Fruit fly (Drosophila melanogaster) whole organism, wandering third instar larva: Measurements from ENCODE around the gene CG46434.

ENCODE experiments used
- Abd-B ChIP-seq: fragments of >200 bp; optimal IDR thresholded peaks from 2 replicates; lab custom pipeline; 2017; ENCODE audit warnings: missing biosample characterization, missing genetic modification characterization
- CG32264 ChIP-seq: fragments of 200-800 bp; sonication (Bioruptor generic); optimal IDR thresholded peaks from 2 replicates; lab custom pipeline; 2016; ENCODE audit warnings: missing biosample characterization, missing genetic modification characterization
- CG9705 ChIP-seq: fragments of 200-800 bp; sonication (Bioruptor generic); optimal IDR thresholded peaks from 2 replicates; lab custom pipeline; 2018; ENCODE audit warnings: missing biosample characterization, mild to moderate bottlenecking, missing genetic modification characterization
- Dfd ChIP-seq: fragments of >200 bp; optimal IDR thresholded peaks from 2 replicates; lab custom pipeline; 2017; ENCODE audit warnings: missing biosample characterization, missing genetic modification characterization
- Dif ChIP-seq: fragments of 200-275, 200-300 bp; sonication (Bioruptor generic); optimal IDR thresholded peaks from 2 replicates; lab custom pipeline; 2018; ENCODE audit warnings: missing biosample characterization, missing genetic modification characterization; ENCODE audit not compliant: partially characterized antibody
- GATAd ChIP-seq: sonication (Bioruptor generic); optimal IDR thresholded peaks from 2 replicates; lab custom pipeline; 2016; ENCODE audit warnings: missing biosample characterization, missing genetic modification characterization
- HLH106 ChIP-seq: fragments of 200-800 bp; optimal IDR thresholded peaks from 3 replicates; lab custom pipeline; 2019; ENCODE audit warnings: missing biosample characterization, mild to moderate bottlenecking, missing genetic modification characterization, moderate library complexity
- Hnf4 ChIP-seq: fragments of 200-800 bp; sonication (Bioruptor generic); optimal IDR thresholded peaks from 2 replicates; lab custom pipeline; 2016; ENCODE audit warnings: missing biosample characterization, mild to moderate bottlenecking, missing genetic modification characterization
- Hr78 ChIP-seq: fragments of >200 bp; optimal IDR thresholded peaks from 2 replicates; lab custom pipeline; 2017; ENCODE audit warnings: missing biosample characterization, missing genetic modification characterization
- Hr83 ChIP-seq: fragments of 200-300 bp; sonication (Bioruptor generic); optimal IDR thresholded peaks from 2 replicates; lab custom pipeline; 2016; ENCODE audit warnings: missing biosample characterization, mild to moderate bottlenecking, missing genetic modification characterization, moderate library complexity; ENCODE audit not compliant: poor library complexity, severe bottlenecking
- Jra ChIP-seq: sonication (Bioruptor generic); optimal IDR thresholded peaks from 2 replicates; lab custom pipeline; 2016; ENCODE audit warnings: missing biosample characterization, missing genetic modification characterization
- Mio ChIP-seq: sonication (Bioruptor generic); optimal IDR thresholded peaks from 2 replicates; lab custom pipeline; 2016; ENCODE audit warnings: missing biosample characterization, missing genetic modification characterization
- Myc ChIP-seq: fragments of >200 bp; optimal IDR thresholded peaks from 2 replicates; lab custom pipeline; 2017
- N ChIP-seq: fragments of >200 bp; optimal IDR thresholded peaks from 2 replicates; lab custom pipeline; 2018; ENCODE audit warnings: missing biosample characterization, missing external identifiers, missing genetic modification characterization
- Rel ChIP-seq, 2 experiments: fragments of 200-800 bp; sonication (Bioruptor generic) in 1 of 2; optimal IDR thresholded peaks; 2 replicates in 1 of 2; 3 replicates in 1 of 2; lab custom pipeline; 2016 to 2019; ENCODE audit warnings: mild to moderate bottlenecking in 2 of 2, missing biosample characterization in 2 of 2, missing genetic modification characterization in 2 of 2, moderate library complexity in 1 of 2
- Sp1 ChIP-seq: fragments of 200-800 bp; sonication (Bioruptor generic); optimal IDR thresholded peaks from 3 replicates; lab custom pipeline; 2019; ENCODE audit warnings: missing biosample characterization, mild to moderate bottlenecking, missing genetic modification characterization, moderate library complexity
- br ChIP-seq: fragments of 200-800 bp; sonication (Bioruptor generic); optimal IDR thresholded peaks from 2 replicates; lab custom pipeline; 2016; ENCODE audit warnings: missing biosample characterization, missing genetic modification characterization
- brk ChIP-seq: fragments of 200-800 bp; sonication (Bioruptor generic); optimal IDR thresholded peaks from 2 replicates; lab custom pipeline; 2016; ENCODE audit warnings: missing biosample characterization, mild to moderate bottlenecking, missing genetic modification characterization
- dl ChIP-seq, 2 experiments: fragments of 175-275, 200-275 bp in 1 of 2; fragments of 200-275 bp in 1 of 2; sonication (Bioruptor generic); optimal IDR thresholded peaks; lab custom pipeline; 2018; ENCODE audit warnings: mild to moderate bottlenecking in 2 of 2, missing biosample characterization in 2 of 2, missing genetic modification characterization in 2 of 2, moderate library complexity in 2 of 2; ENCODE audit not compliant: partially characterized antibody in 2 of 2, insufficient read depth in 1 of 2
- dmrt93B ChIP-seq: fragments of 200-800 bp; sonication (Bioruptor generic); optimal IDR thresholded peaks from 2 replicates; lab custom pipeline; 2018; ENCODE audit warnings: missing biosample characterization, mild to moderate bottlenecking, missing genetic modification characterization
- dsf ChIP-seq: sonication (Bioruptor generic); optimal IDR thresholded peaks from 2 replicates; lab custom pipeline; 2016; ENCODE audit warnings: missing biosample characterization, missing genetic modification characterization, borderline replicate concordance
- ey ChIP-seq: fragments of 200-800 bp; sonication (Bioruptor generic); optimal IDR thresholded peaks from 2 replicates; lab custom pipeline; 2016; ENCODE audit warnings: missing biosample characterization, missing genetic modification characterization
- foxo ChIP-seq, 2 experiments: fragments of 200-800 bp; sonication (Bioruptor generic); optimal IDR thresholded peaks; 2 replicates in 1 of 2; 3 replicates in 1 of 2; lab custom pipeline; 2016 to 2017; ENCODE audit warnings: missing biosample characterization in 2 of 2, missing genetic modification characterization in 2 of 2
- fru ChIP-seq: fragments of 200-800 bp; sonication (Bioruptor generic); optimal IDR thresholded peaks from 3 replicates; lab custom pipeline; 2016; ENCODE audit warnings: missing biosample characterization, mild to moderate bottlenecking, missing genetic modification characterization
- h ChIP-seq: fragments of 200-800 bp; sonication (Bioruptor generic); optimal IDR thresholded peaks from 3 replicates; lab custom pipeline; 2016; ENCODE audit warnings: missing biosample characterization, mild to moderate bottlenecking, missing genetic modification characterization
- lola ChIP-seq: fragments of >200 bp; optimal IDR thresholded peaks from 2 replicates; lab custom pipeline; 2017; ENCODE audit warnings: missing biosample characterization, missing genetic modification characterization
- pan ChIP-seq: fragments of >200 bp; optimal IDR thresholded peaks from 2 replicates; lab custom pipeline; 2017
- psq ChIP-seq: fragments of 200-800 bp; sonication (Bioruptor generic); optimal IDR thresholded peaks from 3 replicates; lab custom pipeline; 2017; ENCODE audit warnings: missing biosample characterization, mild to moderate bottlenecking, missing genetic modification characterization, moderate library complexity
- rgr ChIP-seq: fragments of 200-800 bp; sonication (Bioruptor generic); optimal IDR thresholded peaks from 3 replicates; lab custom pipeline; 2016; ENCODE audit warnings: missing biosample characterization, mild to moderate bottlenecking, missing genetic modification characterization
- sage ChIP-seq: fragments of 200-800 bp; sonication (Bioruptor generic); optimal IDR thresholded peaks from 2 replicates; lab custom pipeline; 2016; ENCODE audit warnings: missing biosample characterization, mild to moderate bottlenecking, missing genetic modification characterization
- sv ChIP-seq: fragments of 200-800 bp; sonication (Bioruptor generic); optimal IDR thresholded peaks from 3 replicates; lab custom pipeline; 2016; ENCODE audit warnings: missing biosample characterization, missing genetic modification characterization
- tai ChIP-seq: sonication (Bioruptor generic); optimal IDR thresholded peaks from 2 replicates; lab custom pipeline; 2016; ENCODE audit warnings: missing biosample characterization, missing genetic modification characterization
- usp ChIP-seq: fragments of >200 bp; optimal IDR thresholded peaks from 2 replicates; lab custom pipeline; 2017; ENCODE audit warnings: missing biosample characterization, missing genetic modification characterization
- woc ChIP-seq: sonication (Bioruptor generic); optimal IDR thresholded peaks from 2 replicates; lab custom pipeline; 2016; ENCODE audit warnings: missing biosample characterization, mild to moderate bottlenecking, missing genetic modification characterization

The CG46434 gene

dm6 chr3L:19559171-19559570 is 15.2 kb upstream of the CG46434 start:
- TF ChIP-seq psq (no peak), woc (GFP tag; lab: Kevin White, UChicago) (no peak), dmrt93B (no peak), rgr (GFP tag; lab: Kevin White, UChicago) (no peak), Sp1 (GFP tag; lab: Kevin White, UChicago) (no peak), dsf (no peak), usp (GFP tag; lab: Kevin White, UChicago) (no peak), brk (GFP tag; lab: Kevin White, UChicago) (no peak), HLH106 (no peak), foxo (GFP tag; optimal IDR thresholded peaks at IDR 0.05; lab: Kevin White, UChicago) (no peak), lola (no peak), Hnf4 (no peak), fru (GFP tag; lab: Kevin White, UChicago) (no peak), CG32264 (GFP tag; lab: Kevin White, UChicago) (no peak), sage (GFP tag; lab: Kevin White, UChicago) (no peak), Dfd (GFP tag; lab: Kevin White, UChicago) (no peak), sv (GFP tag; lab: Kevin White, UChicago) (no peak), pan (lab: Kevin White, UChicago) (no peak), Rel (GFP tag; optimal IDR thresholded peaks at IDR 0.05; lab: Kevin White, UChicago) (no peak), Rel (tag; optimal IDR thresholded peaks at IDR 0.05; lab: Kevin White, UChicago) (no peak)

dm6 chr3L:19558674-19559073 is 14.7 kb upstream of the CG46434 start:
- TF ChIP-seq Hnf4 (no peak), tai (GFP tag; lab: Kevin White, UChicago) (no peak), br (GFP tag; lab: Kevin White, UChicago) (no peak), Hr78 (GFP tag; lab: Kevin White, UChicago) (no peak), HLH106 (no peak), GATAd (GFP tag; lab: Kevin White, UChicago) (no peak), N (GFP tag; lab: Kevin White, UChicago) (no peak), dsf (no peak), foxo (GFP tag; optimal IDR thresholded peaks at IDR 0.05; lab: Kevin White, UChicago) (no peak), sv (GFP tag; lab: Kevin White, UChicago) (no peak), h (GFP tag; lab: Kevin White, UChicago) (no peak), Sp1 (GFP tag; lab: Kevin White, UChicago) (no peak), ey (GFP tag; lab: Kevin White, UChicago) (no peak), Abd-B (no peak), lola (no peak), dl (GFP tag; optimal IDR thresholded peaks at IDR 0.05; lab: Kevin White, UChicago; ENCODE audit: insufficient read depth in 1 of 2, partially characterized antibody in 2 of 2) (no peak)
- TF ChIP-seq, all 38 proteins: peak for 0

- TF ChIP-seq sage (GFP tag; lab: Kevin White, UChicago) (peak; percentile 35), Mio (no peak), dl (GFP tag; optimal IDR thresholded peaks at IDR 0.05; lab: Kevin White, UChicago; ENCODE audit: insufficient read depth in 1 of 2, partially characterized antibody in 2 of 2) (no peak), Jra (peak; percentile 27), Sp1 (GFP tag; lab: Kevin White, UChicago) (no peak), GATAd (GFP tag; lab: Kevin White, UChicago) (no peak), Dif (GFP tag; lab: Kevin White, UChicago) (peak; percentile 39), Myc (lab: Kevin White, UChicago) (no peak), Hr83 (GFP tag; lab: Kevin White, UChicago) (peak; percentile 1), Hr78 (GFP tag; lab: Kevin White, UChicago) (no peak), Hnf4 (no peak), lola (no peak), psq (peak; percentile 0), fru (GFP tag; lab: Kevin White, UChicago) (peak; percentile 49), tai (GFP tag; lab: Kevin White, UChicago) (no peak), CG9705 (no peak), woc (GFP tag; lab: Kevin White, UChicago) (peak; percentile 17)
These were observed 14.0 kb upstream of the CG46434 start for dm6 chr3L:19557996-19558375.
